Worm (Caenorhabditis elegans): ENCODE measurements around the gene ndnf-1.

ce11 chrIV:2997302-2997701 lies 31.4 kb downstream of the ndnf-1 start:
- TF ChIP-seq nhr-23 (tag; optimal IDR thresholded peaks at IDR 0.05) (no peak), daf-12 (tag; optimal IDR thresholded peaks at IDR 0.05) (no peak), aly-2 (tag; optimal IDR thresholded peaks at IDR 0.05) (no peak), pha-4 (tag; optimal IDR thresholded peaks at IDR 0.05) (no peak), nhr-28 (tag; optimal IDR thresholded peaks at IDR 0.05) (no peak), nfya-1 (tag; optimal IDR thresholded peaks at IDR 0.05; ENCODE audit: insufficient read depth) (peak; percentile 68), sea-2 (GFP tag; optimal IDR thresholded peaks at IDR 0.05) (no peak), unc-39 (tag; optimal IDR thresholded peaks at IDR 0.05) (no peak), snpc-4 (tag; optimal IDR thresholded peaks at IDR 0.05) (no peak), nhr-11 (tag; optimal IDR thresholded peaks at IDR 0.05) (no peak), nhr-237 (tag; optimal IDR thresholded peaks at IDR 0.05) (no peak), nhr-25 (tag; optimal IDR thresholded peaks at IDR 0.05) (no peak), ceh-16 (tag; optimal IDR thresholded peaks at IDR 0.05) (no peak)

Data from whole organism, L3 larva.